Worm (Caenorhabditis elegans): ENCODE measurements around the gene catp-5.

catp-5 gene

DNA sequence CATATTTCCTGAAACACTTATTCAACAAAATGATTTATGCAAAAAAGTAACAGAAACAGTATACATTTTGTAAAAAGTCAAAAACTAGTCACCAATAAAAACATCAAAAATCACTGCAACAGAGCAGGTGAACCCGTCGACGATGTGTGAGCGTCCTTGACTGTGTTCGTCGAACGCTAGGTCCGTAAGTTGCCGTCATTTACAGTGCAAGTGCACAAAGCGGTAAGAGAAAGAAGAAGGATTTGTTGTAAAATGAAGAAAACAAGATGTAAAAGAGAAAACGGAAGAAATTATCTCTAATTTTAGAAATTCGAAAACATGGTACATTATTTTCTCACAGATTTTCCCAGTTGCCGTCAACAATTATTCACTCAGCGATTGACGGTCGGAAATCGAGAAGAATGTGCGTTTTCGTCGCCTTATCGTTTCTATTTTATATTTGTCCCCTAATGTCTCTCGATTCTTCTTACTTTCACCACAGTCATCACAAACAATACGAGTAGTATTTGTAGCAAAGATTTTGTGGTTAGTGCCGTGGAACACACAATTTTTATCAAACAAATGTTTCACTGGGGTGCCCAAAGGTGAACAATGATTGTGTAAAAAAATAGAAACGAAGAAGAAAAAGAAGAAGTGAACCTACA is 9.3 kb downstream of the catp-5 start (continued):
- TF ChIP-seq nhr-11 (tag; optimal IDR thresholded peaks at IDR 0.05) (no peak), D1046.2 (GFP tag; IDR thresholded peaks at IDR 0.05) (no peak), nhr-42 (GFP tag; IDR thresholded peaks at IDR 0.05) (no peak), unc-130 (GFP tag; optimal IDR thresholded peaks at IDR 0.05) (no peak), T26A8.4 (GFP tag; IDR thresholded peaks at IDR 0.05) (peak; percentile 41; the same call in 1 of the 2 replicates), daf-8 (GFP tag; IDR thresholded peaks at IDR 0.05) (no peak), duxl-1 (tag; optimal IDR thresholded peaks at IDR 0.05; ENCODE audit: poor library complexity) (no peak), F37D6.2 (tag; optimal IDR thresholded peaks at IDR 0.05) (no peak), Y105C5A.15 (GFP tag; IDR thresholded peaks at IDR 0.05) (no peak), ctbp-1 (GFP tag; IDR thresholded peaks at IDR 0.05) (no peak), T20F7.1 (GFP tag; optimal IDR thresholded peaks at IDR 0.05) (no peak), rbr-2 (tag; optimal IDR thresholded peaks at IDR 0.05) (peak; percentile 37), jun-1 (tag; optimal IDR thresholded peaks at IDR 0.05) (peak; percentile 0), hmg-1.1 (GFP tag; IDR thresholded peaks at IDR 0.05) (peak; percentile 31; the same call in 1 of the 2 replicates), zfp-3 (GFP tag; conservative IDR thresholded peaks at IDR 0.05) (no peak), unc-62 (GFP tag; optimal IDR thresholded peaks at IDR 0.05 in 1 of 2) (no peak), unc-62 (tag; optimal IDR thresholded peaks at IDR 0.05) (no peak), dmd-6 (GFP tag; IDR thresholded peaks at IDR 0.05) (peak; percentile 59), nhr-102 (tag; optimal IDR thresholded peaks at IDR 0.05) (peak; percentile 50), mep-1 (tag; optimal IDR thresholded peaks at IDR 0.05) (no peak), nhr-48 (tag; optimal IDR thresholded peaks at IDR 0.05) (no peak), daf-12 (tag; optimal IDR thresholded peaks at IDR 0.05) (no peak), fkh-10 (GFP tag; optimal IDR thresholded peaks at IDR 0.05) (no peak), F49E8.2 (tag; optimal IDR thresholded peaks at IDR 0.05; ENCODE audit: borderline replicate concordance) (no peak), dve-1 (tag; optimal IDR thresholded peaks at IDR 0.05; ENCODE audit: insufficient read depth) (no peak), ZK337.2 (GFP tag; IDR thresholded peaks at IDR 0.05) (no peak), nhr-237 (tag; optimal IDR thresholded peaks at IDR 0.05) (no peak), pha-4 (GFP tag; IDR thresholded peaks at IDR 0.05) (no peak), pha-4 (tag; optimal IDR thresholded peaks at IDR 0.05) (no peak)

DNA sequence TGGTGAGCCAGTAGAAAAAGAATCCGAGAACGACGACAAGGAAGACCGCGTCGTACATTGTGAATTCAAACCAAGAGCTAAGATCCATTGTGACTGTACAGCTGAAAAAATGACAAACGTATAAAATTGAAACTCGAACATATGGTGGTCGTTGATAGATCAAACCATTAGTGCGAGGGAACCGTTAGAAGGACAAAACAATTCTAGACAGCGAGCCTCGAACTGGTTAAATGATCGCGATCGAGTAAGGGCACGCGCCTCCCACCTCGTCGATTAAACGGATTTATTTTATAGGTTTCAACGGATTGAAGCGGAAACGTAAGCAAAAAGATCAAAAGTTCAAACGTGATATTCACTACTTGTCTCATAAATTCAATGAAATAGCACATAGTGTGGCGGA is 10.2 kb downstream of the catp-5 start, which contains the start of gene vem-1:
TSS of gene vem-1 (minus strand) at position 101 of the 400 bp plus-strand sequence.
- TF ChIP-seq nhr-237 (tag; optimal IDR thresholded peaks at IDR 0.05) (no peak), egl-27 (tag; optimal IDR thresholded peaks at IDR 0.05) (no peak), sdz-12 (GFP tag; optimal IDR thresholded peaks at IDR 0.05) (peak; percentile 18), lim-7 (GFP tag; IDR thresholded peaks at IDR 0.05) (0 out of 2 replicates have a peak, but pooled peaks have one; percentile 40), hif-1 (tag; optimal IDR thresholded peaks at IDR 0.05) (peak in 1 of 2 experiments; percentile 56), tra-1 (GFP tag; IDR thresholded peaks at IDR 0.05) (0 out of 2 replicates have a peak, but pooled peaks have one; percentile 35), attf-4 (tag; optimal IDR thresholded peaks at IDR 0.05) (no peak), daf-8 (GFP tag; IDR thresholded peaks at IDR 0.05) (no peak), vab-7 (GFP tag; IDR thresholded peaks at IDR 0.05) (0 out of 2 replicates have a peak, but pooled peaks have one; percentile 13)

DNA sequence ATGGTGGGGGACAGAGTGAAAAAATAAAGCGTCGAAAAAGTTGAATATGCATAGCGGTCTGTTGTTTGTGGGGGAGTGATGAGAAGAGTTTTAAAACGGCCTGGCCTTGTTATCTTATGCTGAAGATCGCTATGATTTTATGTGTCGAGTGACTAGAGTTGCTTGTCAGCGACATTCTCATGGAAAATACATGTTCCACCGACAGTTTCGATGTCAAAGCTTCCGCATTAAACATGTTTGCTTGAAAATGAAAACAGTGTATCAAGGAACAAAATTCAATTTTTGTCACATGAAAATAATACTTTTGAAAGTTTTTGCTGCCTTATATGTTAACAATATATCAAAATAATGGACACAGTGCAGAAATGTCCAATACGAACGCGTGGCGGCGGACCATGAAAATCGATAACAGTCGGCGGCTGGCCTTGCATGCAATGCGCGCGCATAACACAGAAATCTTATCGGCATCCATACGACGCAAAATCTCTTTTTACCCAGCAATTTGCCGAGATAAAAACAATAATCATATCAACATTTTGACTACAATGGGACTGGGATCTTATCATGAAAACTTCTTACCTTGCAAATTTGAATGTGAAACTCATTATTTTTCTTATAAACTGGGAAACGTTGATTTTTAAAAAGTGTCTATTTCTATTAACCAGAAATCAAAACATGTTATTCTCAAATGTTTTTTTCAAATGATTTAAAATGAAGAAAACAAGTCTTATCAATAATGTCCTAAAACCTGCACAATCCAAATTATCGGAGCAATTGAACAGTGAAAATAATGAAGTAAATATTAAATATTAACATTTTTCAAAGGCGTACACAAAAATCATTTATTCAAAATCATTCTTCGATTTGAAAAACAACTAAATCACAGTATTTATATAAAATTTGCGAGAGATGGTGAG is 11.7 kb downstream of the catp-5 start:
- TF ChIP-seq lin-38 (GFP tag; IDR thresholded peaks at IDR 0.05) (peak; percentile 36; the same call in 1 of the 2 replicates), lin-1 (GFP tag; IDR thresholded peaks at IDR 0.05) (no peak), aha-1 (tag) (peak; percentile 87), daf-16 (GFP tag; optimal IDR thresholded peaks at IDR 0.05) (no peak), daf-16 (tag; optimal IDR thresholded peaks at IDR 0.05) (peak; percentile 87), unc-39 (tag; optimal IDR thresholded peaks at IDR 0.05) (no peak), zfp-3 (GFP tag; conservative IDR thresholded peaks at IDR 0.05) (peak; percentile 89; the same call in 1 of the 2 replicates), nhr-28 (tag; optimal IDR thresholded peaks at IDR 0.05) (peak; percentile 16), php-3 (GFP tag; IDR thresholded peaks at IDR 0.05) (no peak), T26A8.4 (GFP tag; IDR thresholded peaks at IDR 0.05) (peak; percentile 47; the same call in 1 of the 2 replicates), dmd-6 (GFP tag; IDR thresholded peaks at IDR 0.05) (peak; percentile 22; the same call in 1 of the 2 replicates), T20F7.1 (GFP tag; optimal IDR thresholded peaks at IDR 0.05) (peak; percentile 2), hlh-11 (tag; optimal IDR thresholded peaks at IDR 0.05) (peak; percentile 15), ceh-44 (GFP tag; IDR thresholded peaks at IDR 0.05) (no peak), mep-1 (tag; optimal IDR thresholded peaks at IDR 0.05) (peak; percentile 45)

All from whole organism, L4 larva.